Worm (Caenorhabditis elegans) whole organism, midembryonic: ENCODE data around the gene kel-1.

ENCODE experiments used
- T22C8.4 ChIP-seq: fragments of 200-800 bp; sonication (Bioruptor generic); IDR thresholded peaks from 2 replicates; pipeline ENCODE4 v1.3.6; 2022; ENCODE audit warnings: missing genetic modification characterization, missing compliant biosample characterization
- cog-1 ChIP-seq: sonication (generic microtip); optimal IDR thresholded peaks from 2 replicates; lab custom pipeline; 2016; ENCODE audit warnings: missing genetic modification characterization, missing compliant biosample characterization
- flt-1 ChIP-seq: fragments of 200-800 bp; sonication (Bioruptor generic); IDR thresholded peaks from 2 replicates; pipeline ENCODE4 v1.3.6; 2022; ENCODE audit warnings: missing genetic modification characterization, missing compliant biosample characterization
- klf-2 ChIP-seq: fragments of 200-800 bp; sonication (Bioruptor generic); conservative IDR thresholded peaks from 2 replicates; pipeline ENCODE4 v1.3.6; 2022; ENCODE audit warnings: missing genetic modification reagents, missing genetic modification characterization, missing compliant biosample characterization
- med-1 ChIP-seq: sonication (generic microtip); optimal IDR thresholded peaks from 2 replicates; lab custom pipeline; 2017; ENCODE audit warnings: missing genetic modification characterization, mild to moderate bottlenecking, missing compliant biosample characterization, antibody characterized with exemption, missing genetic modification reagents; ENCODE audit not compliant: insufficient read depth
- ref-1 ChIP-seq: fragments of 200-800 bp; sonication (Bioruptor generic); conservative IDR thresholded peaks from 2 replicates; pipeline ENCODE4 v1.3.6; 2022; ENCODE audit warnings: missing genetic modification reagents, missing genetic modification characterization, missing compliant biosample characterization
- tab-1 ChIP-seq: fragments of 200-800 bp; sonication (Bioruptor generic); IDR thresholded peaks from 2 replicates; pipeline ENCODE4 v1.3.6; 2022; ENCODE audit warnings: missing genetic modification characterization, missing compliant biosample characterization
- ztf-23 ChIP-seq: fragments of 200-800 bp; sonication (Bioruptor generic); IDR thresholded peaks from 2 replicates; pipeline ENCODE4 v1.3.6; 2022; ENCODE audit warnings: missing genetic modification reagents, missing genetic modification characterization, missing compliant biosample characterization
- ztf-29 ChIP-seq: fragments of 200-800 bp; sonication (Bioruptor generic); IDR thresholded peaks from 2 replicates; pipeline ENCODE4 v1.3.6; 2022; ENCODE audit warnings: missing genetic modification reagents, missing genetic modification characterization, missing compliant biosample characterization

The kel-1 gene

DNA sequence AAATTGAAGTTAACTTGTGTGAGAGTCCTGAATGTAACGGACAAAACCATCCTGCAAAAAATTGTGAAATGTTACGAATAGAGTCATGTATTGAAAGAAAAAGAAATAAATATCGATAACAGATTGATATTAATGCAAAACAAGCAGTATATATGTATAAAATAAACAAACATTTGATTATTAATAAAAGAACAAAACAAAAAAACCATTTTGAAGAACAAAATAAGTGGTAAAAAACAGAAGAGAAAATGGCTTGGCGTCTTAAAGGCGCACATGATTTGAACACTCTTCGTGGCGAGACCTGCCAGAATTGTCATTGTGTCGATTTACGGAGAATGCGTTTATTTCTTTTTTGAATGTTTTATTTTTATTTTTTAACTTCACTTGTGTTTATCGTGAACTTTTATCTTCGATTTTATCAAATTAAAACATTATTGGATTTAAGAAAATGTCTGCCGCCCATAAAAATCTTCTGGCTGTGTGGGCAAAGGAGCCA is 36.0 kb upstream of the kel-1 start, which contains the start of the genes rad-23 and rpn-12:
Gene rad-23 (minus strand): TSS at position 51 of the 496 bp plus-strand sequence.
Gene rpn-12 (plus strand): TSS at position 446 of the 496 bp plus-strand sequence.
- TF ChIP-seq flt-1 (GFP tag; lab: Robert Waterston, UW) (no peak), cog-1 (tag; lab: Kevin White, UChicago) (peak; percentile 32), ref-1 (GFP tag; lab: Robert Waterston, UW) (no peak)

DNA sequence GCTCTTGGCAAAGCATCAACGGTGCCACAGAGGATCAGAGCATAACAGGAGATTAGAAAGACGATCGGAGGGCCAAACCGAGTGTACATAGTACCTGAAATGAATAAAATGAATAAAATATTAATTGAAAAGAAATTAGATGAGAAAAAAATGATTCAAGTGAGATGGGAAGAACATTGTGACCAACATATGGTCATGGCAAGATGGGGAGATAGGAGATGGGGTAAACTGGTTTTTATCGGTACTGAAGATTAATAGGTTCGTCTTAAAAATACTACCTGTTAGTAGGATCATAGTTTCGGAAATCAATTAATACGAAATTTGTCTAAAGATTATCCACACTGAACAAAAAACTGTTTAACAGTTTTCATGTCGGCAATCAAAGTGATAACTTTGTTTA is 31.7 kb upstream of the kel-1 start, which contains the start of gene nep-1:
Gene nep-1 (minus strand): TSS at position 101 of the 400 bp plus-strand sequence.
- TF ChIP-seq ztf-23 (GFP tag; lab: Robert Waterston, UW), result no peak
- no peak for TF ChIP-seq flt-1 (GFP tag; lab: Robert Waterston, UW)
- TF ChIP-seq tab-1 (GFP tag; lab: Robert Waterston, UW), result no peak
- no peak for TF ChIP-seq klf-2
- TF ChIP-seq cog-1 (tag; lab: Kevin White, UChicago), result no peak
- no peak for TF ChIP-seq ref-1 (GFP tag; lab: Robert Waterston, UW)
- no peak for TF ChIP-seq T22C8.4 (GFP tag; lab: Robert Waterston, UW)
- TF ChIP-seq med-1 (GFP tag; lab: Kevin White, UChicago), result no peak
- TF ChIP-seq ztf-29 (GFP tag; lab: Robert Waterston, UW), result no peak

DNA sequence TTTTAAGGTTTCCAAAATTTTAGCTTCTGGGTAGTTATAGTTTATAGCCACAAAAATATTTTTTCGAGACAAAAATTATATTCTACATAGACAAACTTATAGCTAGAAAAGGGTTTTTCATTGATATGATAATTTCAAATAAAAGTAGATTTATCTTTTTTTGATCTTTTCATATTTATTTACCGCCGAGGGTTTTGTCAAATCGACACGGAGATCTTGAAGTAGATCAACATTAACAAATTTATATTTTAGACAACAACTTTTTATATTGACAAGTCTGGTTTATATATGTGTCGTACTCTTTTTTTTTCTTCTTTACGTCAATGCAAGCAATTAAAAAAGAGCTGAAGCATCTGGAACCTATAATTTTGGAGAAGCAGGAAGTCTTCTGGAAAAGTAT is 29.9 kb upstream of the kel-1 start:
- TF ChIP-seq tab-1 (GFP tag; lab: Robert Waterston, UW), result no peak

DNA sequence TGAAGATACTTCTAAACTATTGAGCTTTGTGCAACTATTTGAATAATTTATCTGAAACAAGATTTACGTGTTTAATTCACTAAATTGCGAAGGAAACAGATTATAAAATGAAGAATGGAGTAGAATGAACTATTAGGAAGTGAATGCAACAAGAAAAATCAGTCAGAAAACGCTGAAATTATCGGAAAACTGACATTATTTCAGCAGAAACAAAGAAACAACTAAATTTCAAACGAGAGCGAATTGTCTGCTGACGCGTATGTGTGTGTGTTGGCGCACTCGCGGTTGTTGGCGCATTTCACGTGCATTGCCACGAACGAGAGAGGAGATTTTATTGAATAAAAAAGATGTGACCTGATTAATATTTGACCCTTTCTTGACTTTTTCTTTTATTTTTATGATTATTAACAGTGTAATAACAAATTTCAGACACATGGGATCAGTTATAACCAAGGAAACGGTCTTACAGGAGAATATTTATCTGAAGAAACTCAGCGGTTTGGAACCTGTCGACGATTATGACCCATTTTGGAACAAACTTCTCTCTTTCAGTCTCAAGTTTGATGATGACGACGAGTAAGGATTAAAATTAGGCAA is 12.8 kb upstream of the kel-1 start, which contains the start of the genes trr-1 and C47D12.2:
Gene trr-1 (minus strand): TSS at position 51 of the 597 bp plus-strand sequence.
Gene C47D12.2 (plus strand): TSS at position 430 of the 597 bp plus-strand sequence.
- TF ChIP-seq med-1 (GFP tag; lab: Kevin White, UChicago), result peak; percentile 27
- no peak for TF ChIP-seq cog-1 (tag; lab: Kevin White, UChicago)

DNA sequence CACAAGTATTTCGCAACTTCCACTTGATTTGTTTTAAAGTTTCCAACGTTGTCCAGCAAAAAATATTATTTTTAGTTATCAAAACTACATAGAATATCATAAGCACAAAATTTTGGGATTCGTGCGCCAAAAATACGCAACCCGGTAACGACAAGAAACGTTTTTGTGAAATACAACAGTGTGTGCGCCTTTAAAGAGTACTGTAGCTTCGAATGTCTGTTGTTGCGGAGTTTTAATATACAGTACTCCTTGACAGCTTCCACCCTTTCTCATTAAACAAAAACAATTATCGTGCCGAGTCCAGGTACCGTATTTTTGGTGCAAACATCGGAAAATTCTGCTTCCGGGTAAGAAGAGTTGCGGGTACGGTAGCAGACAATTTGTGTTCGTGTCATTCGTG is 8.5 kb upstream of the kel-1 start:
- TF ChIP-seq cog-1 (tag; lab: Kevin White, UChicago), result no peak
- no peak for TF ChIP-seq ref-1 (GFP tag; lab: Robert Waterston, UW)
- TF ChIP-seq T22C8.4 (GFP tag; lab: Robert Waterston, UW), result no peak
- no peak for TF ChIP-seq tab-1 (GFP tag; lab: Robert Waterston, UW)
- TF ChIP-seq klf-2, result no peak
- TF ChIP-seq flt-1 (GFP tag; lab: Robert Waterston, UW), result no peak
- TF ChIP-seq ztf-29 (GFP tag; lab: Robert Waterston, UW), result no peak
- no peak for TF ChIP-seq med-1 (GFP tag; lab: Kevin White, UChicago)
- TF ChIP-seq ztf-23 (GFP tag; lab: Robert Waterston, UW), result no peak

DNA sequence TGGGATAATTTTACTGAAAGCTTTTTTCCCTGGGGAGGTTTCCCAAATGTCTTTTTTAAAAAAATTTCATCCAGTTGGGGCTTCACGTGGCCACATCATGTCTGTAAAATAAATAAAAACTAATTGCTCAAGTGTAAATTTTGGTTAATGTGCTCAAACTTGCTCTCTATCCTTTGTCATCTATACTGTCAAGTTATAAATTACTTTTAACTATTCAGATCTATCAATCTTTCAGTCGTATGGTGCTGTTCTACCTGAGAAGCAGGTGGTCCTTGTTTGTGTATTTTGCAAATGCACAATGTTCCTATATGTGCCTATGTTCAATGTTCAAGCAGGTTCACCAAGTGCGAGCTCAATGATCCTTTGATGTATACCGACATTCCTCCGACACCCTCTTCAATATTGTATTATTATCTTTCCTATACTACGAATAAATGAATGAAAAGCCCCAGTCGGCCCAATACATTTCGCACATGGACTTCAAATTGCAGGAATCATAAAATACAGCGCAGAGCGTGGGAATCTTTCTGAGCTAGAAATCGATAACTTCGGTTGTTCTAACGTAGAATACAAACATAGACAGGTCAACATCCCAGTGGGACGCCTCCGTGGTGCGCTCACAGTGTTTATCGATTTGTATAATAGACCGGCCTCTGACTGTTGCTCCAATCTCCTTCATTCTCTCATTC is 7.5 kb upstream of the kel-1 start, which contains the start of the genes sfxn-1.4 and C47D12.4:
Gene sfxn-1.4 (minus strand): TSS at position 101 of the 689 bp plus-strand sequence.
Gene C47D12.4 (plus strand): TSS at position 639 of the 689 bp plus-strand sequence.
- TF ChIP-seq T22C8.4 (GFP tag; lab: Robert Waterston, UW) (0 out of 2 replicates have a peak, but pooled peaks have one; percentile 18), ztf-23 (GFP tag; lab: Robert Waterston, UW) (no peak), cog-1 (tag; lab: Kevin White, UChicago) (no peak), med-1 (GFP tag; lab: Kevin White, UChicago) (no peak), klf-2 (no peak), flt-1 (GFP tag; lab: Robert Waterston, UW) (no peak), ztf-29 (GFP tag; lab: Robert Waterston, UW) (no peak)

DNA sequence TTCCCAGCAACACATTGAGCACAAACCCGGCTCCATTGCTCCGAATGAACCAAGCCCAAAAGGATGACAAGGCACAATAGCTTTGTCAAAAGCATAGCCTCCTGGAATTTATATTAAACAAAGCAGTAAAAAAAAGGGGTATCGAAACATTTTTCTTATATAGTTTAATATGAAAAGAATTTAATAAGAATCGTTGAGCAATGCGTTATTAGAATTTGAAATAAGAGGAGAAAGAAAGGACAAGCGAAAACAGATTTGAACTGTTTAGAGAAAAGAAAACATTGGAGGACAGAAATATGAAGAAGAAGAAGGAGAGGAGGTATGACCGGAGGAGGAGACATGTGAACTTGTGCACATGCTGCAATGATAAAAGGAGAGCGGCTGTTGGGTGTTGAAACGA is 3.6 kb upstream of the kel-1 start, which contains the start of gene C47D12.5:
Gene C47D12.5 (minus strand): TSS at position 101 of the 400 bp plus-strand sequence.
- TF ChIP-seq med-1 (GFP tag; lab: Kevin White, UChicago) (no peak), ztf-23 (GFP tag; lab: Robert Waterston, UW) (no peak), ztf-29 (GFP tag; lab: Robert Waterston, UW) (no peak), ref-1 (GFP tag; lab: Robert Waterston, UW) (no peak), cog-1 (tag; lab: Kevin White, UChicago) (no peak), tab-1 (GFP tag; lab: Robert Waterston, UW) (no peak), T22C8.4 (GFP tag; lab: Robert Waterston, UW) (no peak), klf-2 (no peak), flt-1 (GFP tag; lab: Robert Waterston, UW) (no peak)

DNA sequence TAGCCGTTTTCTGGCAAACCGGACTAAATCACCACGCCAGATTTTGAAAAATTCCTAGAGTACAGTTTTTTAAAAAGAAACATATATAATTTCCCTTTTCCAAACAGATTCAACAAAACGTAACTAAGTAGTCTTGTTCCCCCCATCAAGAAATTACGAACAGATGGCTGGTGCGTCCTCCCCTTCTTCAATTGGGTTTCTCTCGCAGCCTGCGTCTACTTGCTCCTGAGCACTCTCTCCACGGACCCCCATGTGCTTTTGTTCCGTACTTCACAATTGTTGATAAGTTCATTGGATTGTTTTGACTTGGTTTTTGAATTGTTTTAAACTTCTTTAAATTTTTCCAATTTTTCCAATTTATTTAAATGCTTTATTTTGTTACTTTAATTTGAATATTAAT is 732 bp upstream of the kel-1 start:
- TF ChIP-seq cog-1 (tag; lab: Kevin White, UChicago), result no peak
- no peak for TF ChIP-seq flt-1 (GFP tag; lab: Robert Waterston, UW)
- TF ChIP-seq ref-1 (GFP tag; lab: Robert Waterston, UW), result no peak
- no peak for TF ChIP-seq ztf-23 (GFP tag; lab: Robert Waterston, UW)
- no peak for TF ChIP-seq T22C8.4 (GFP tag; lab: Robert Waterston, UW)
- no peak for TF ChIP-seq klf-2
- TF ChIP-seq tab-1 (GFP tag; lab: Robert Waterston, UW), result no peak
- TF ChIP-seq ztf-29 (GFP tag; lab: Robert Waterston, UW), result no peak
- TF ChIP-seq med-1 (GFP tag; lab: Kevin White, UChicago), result no peak

DNA sequence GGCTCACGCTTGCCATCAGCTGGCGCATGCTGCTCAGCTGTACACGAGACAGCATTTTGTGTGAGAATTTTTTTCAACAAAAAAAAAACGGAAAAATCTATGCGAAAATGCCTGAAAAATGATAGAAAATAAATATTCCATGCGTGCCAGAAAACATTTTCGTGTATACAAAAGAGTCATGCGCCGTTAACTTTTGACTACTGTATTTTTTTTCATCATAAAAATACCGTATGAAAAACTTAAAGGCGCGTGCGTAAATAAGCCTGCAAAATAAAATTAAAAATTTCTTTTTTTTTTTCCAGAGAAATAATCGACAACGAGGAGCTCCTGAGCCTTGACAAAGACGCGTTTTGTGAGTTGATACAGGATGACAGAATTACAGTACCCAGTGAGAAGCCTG is 1.2 kb downstream of the kel-1 start:
- TF ChIP-seq ztf-23 (GFP tag; lab: Robert Waterston, UW) (no peak), ref-1 (GFP tag; lab: Robert Waterston, UW) (no peak)
